Worm (Caenorhabditis elegans): ENCODE measurements around the gene ZC190.6.

Gene ZC190.6

DNA sequence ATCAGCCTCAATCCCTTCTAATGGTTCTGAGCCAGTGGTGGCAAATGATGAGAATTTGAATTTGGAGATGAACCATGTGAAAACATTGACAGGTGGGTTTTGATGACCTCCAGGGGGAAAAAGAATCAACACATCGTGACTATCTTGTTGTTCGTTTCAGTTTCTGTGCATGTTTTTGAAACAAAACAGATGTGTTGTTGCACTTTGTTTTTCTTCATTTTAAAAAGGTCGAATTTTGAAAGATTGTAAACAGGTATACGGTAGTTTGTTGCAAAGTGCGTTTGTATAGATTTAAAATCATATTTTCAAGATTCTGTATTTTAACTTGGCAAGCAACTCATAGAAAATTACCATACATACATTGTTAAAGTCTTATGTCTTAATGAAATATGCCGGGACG lies 26.7 kb downstream of the ZC190.6 start:
- TF ChIP-seq lin-14 (GFP tag; optimal IDR thresholded peaks at IDR 0.05) (no peak), unc-98 (GFP tag; IDR thresholded peaks at IDR 0.05) (no peak), ama-1 (optimal IDR thresholded peaks at IDR 0.05) (no peak), nhr-90 (tag; optimal IDR thresholded peaks at IDR 0.05; ENCODE audit: poor library complexity) (no peak), mep-1 (tag; optimal IDR thresholded peaks at IDR 0.05) (no peak), nhr-47 (tag; optimal IDR thresholded peaks at IDR 0.05) (no peak), vab-15 (tag; optimal IDR thresholded peaks at IDR 0.05) (no peak)

DNA sequence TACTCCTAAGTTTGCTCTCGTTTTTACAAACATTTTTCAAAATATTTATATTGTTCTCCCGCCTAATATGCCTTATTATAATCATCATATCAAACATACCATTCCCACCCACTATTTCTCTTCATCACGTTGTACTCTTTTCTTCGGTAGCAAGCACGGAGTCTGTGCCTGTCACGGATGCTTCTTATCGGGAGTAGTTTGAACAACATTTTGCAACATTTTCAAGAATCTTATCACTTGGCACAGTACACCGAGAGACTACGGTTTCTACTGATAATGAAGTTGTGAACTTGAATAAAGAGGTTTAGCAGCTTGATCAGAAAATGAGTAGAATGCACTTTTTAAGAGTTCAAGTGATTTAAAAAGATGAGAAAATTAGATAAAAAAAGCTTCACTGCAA lies 28.8 kb downstream of the ZC190.6 start:
- TF ChIP-seq pqm-1 (tag; optimal IDR thresholded peaks at IDR 0.05) (peak; percentile 57), elt-2 (tag; optimal IDR thresholded peaks at IDR 0.05) (peak; percentile 94), nhr-12 (tag; optimal IDR thresholded peaks at IDR 0.05) (no peak), fkh-10 (GFP tag; optimal IDR thresholded peaks at IDR 0.05) (no peak), lir-3 (tag; optimal IDR thresholded peaks at IDR 0.05; ENCODE audit: poor library complexity) (no peak), lsy-2 (tag; optimal IDR thresholded peaks at IDR 0.05) (peak in 1 of 2 experiments; percentile 16), nhr-71 (tag; optimal IDR thresholded peaks at IDR 0.05) (no peak), nhr-20 (tag; optimal IDR thresholded peaks at IDR 0.05) (peak; percentile 12), dsc-1 (tag; optimal IDR thresholded peaks at IDR 0.05) (no peak), xbp-1 (tag; optimal IDR thresholded peaks at IDR 0.05) (no peak), lin-14 (GFP tag; optimal IDR thresholded peaks at IDR 0.05) (peak; percentile 34), pax-3 (tag; optimal IDR thresholded peaks at IDR 0.05) (peak; percentile 1), lin-35 (GFP tag; optimal IDR thresholded peaks at IDR 0.05) (peak in 1 of 2 experiments; percentile 22), C34B4.2 (tag; optimal IDR thresholded peaks at IDR 0.05) (no peak), blmp-1 (tag; optimal IDR thresholded peaks at IDR 0.05) (no peak)

DNA sequence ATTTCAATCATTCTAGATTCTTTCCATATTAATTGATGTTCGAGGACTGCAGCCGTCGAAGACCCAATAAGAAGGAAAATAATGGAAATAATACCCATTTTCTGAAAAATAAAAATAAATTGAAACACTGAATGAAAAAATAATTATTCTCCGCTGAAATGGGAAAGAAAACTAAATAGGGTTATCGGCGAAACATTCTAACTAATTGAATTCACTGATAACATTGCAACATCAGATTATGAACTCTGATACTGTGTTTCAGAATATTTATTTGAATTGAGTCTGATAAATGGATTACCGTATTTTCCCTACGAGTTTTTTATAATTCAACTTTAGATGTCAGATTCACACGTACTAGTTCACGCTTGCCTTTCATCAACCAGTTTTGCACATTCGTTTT lies 34.0 kb downstream of the ZC190.6 start, which contains the start of gene asp-13:
Gene asp-13 (minus strand): TSS at position 101 of the 400 bp plus-strand sequence.
- TF ChIP-seq grh-1 (GFP tag; IDR thresholded peaks at IDR 0.05) = no peak
- TF ChIP-seq elt-2 (tag; optimal IDR thresholded peaks at IDR 0.05) = peak; percentile 22

DNA sequence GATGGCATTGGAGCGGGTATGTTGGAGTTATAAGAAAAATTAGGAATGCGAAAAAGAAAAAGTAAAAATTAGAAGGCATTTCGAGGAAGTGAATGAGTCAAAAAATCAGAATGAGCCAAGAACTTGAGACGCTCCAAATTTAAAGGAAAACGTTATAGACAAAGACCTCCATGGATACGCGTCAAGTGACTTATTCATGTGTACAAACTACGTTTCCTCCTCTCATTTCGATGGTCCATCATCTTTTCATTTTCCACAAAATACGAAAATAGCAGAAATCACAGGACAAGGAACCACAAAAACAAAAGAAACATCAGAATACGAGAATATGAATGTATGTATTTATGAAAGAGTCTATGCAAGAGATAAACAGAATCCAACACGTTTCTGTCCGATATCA lies 35.8 kb downstream of the ZC190.6 start, which contains the start of gene F28A12.3:
Gene F28A12.3 (minus strand): TSS at position 101 of the 400 bp plus-strand sequence.
- TF ChIP-seq unc-62 (GFP tag; optimal IDR thresholded peaks at IDR 0.05) = no peak
- no peak for TF ChIP-seq jun-1 (tag; optimal IDR thresholded peaks at IDR 0.05)
- TF ChIP-seq nhr-11 (tag; optimal IDR thresholded peaks at IDR 0.05) = no peak
- TF ChIP-seq efl-1 (optimal IDR thresholded peaks at IDR 0.05) = no peak
- TF ChIP-seq efl-1 (GFP tag; optimal IDR thresholded peaks at IDR 0.05 in 1 of 2) = peak in 1 of 2 experiments; percentile 85

DNA sequence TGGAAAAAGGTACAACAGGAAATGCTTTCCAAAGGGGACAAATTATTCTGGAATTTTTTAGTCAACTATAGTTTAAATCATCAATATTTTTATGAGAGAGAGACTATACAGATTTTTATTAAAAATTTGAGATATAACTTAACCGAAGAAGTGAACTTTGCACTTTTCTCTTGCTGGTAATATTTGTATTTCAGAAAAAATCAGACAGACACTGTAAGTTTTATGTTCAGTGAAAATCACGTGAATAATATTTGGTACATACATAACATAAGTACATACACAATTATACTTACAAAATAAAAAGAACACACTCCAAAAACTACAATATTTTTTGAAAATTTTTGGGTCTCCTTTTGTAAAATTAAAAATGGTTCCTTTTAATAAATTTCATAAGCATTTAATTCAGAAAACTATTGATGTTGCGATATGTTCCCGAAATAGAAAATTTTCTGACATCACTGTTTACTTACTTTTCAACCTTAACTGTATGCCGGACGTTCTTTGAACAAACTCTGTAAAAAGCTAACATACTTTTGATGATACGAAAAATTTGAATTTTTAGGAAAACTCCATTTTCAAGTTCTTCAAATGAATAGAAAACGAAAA lies 39.3 kb downstream of the ZC190.6 start, which contains the start of the genes F28A12.10 and acd-4:
Gene F28A12.10 (minus strand): TSS at position 101 of the 606 bp plus-strand sequence.
Gene acd-4 (plus strand): TSS at position 556 of the 606 bp plus-strand sequence.
- TF ChIP-seq tbx-2 (tag; optimal IDR thresholded peaks at IDR 0.05) = no peak
- no peak for TF ChIP-seq rnt-1 (tag; optimal IDR thresholded peaks at IDR 0.05)
- TF ChIP-seq unc-62 (GFP tag; optimal IDR thresholded peaks at IDR 0.05) = no peak
- TF ChIP-seq sox-4 (tag; optimal IDR thresholded peaks at IDR 0.05) = no peak
- TF ChIP-seq blmp-1 (tag; optimal IDR thresholded peaks at IDR 0.05) = no peak
- no peak for TF ChIP-seq lin-15B (tag; optimal IDR thresholded peaks at IDR 0.05)
- no peak for TF ChIP-seq snu-23 (GFP tag; optimal IDR thresholded peaks at IDR 0.05)
- no peak for TF ChIP-seq ama-1 (optimal IDR thresholded peaks at IDR 0.05)
- no peak for TF ChIP-seq ceh-8 (GFP tag; optimal IDR thresholded peaks at IDR 0.05)
- TF ChIP-seq tlp-1 (tag; optimal IDR thresholded peaks at IDR 0.05) = no peak
- TF ChIP-seq ces-1 (GFP tag; optimal IDR thresholded peaks at IDR 0.05) = no peak
- TF ChIP-seq alr-1 (tag; optimal IDR thresholded peaks at IDR 0.05; ENCODE audit: borderline replicate concordance) = no peak
- TF ChIP-seq Y116A8C.19 (tag; optimal IDR thresholded peaks at IDR 0.05; ENCODE audit: borderline replicate concordance) = no peak
